Worm (Caenorhabditis elegans) whole organism, early embryonic: ENCODE data around the gene F39E9.6.

ENCODE experiments used
- F13C5.2 ChIP-seq: sonication (generic microtip); optimal IDR thresholded peaks from 2 replicates; lab custom pipeline; 2017; ENCODE audit warnings: mild to moderate bottlenecking, missing genetic modification characterization, inconsistent platforms, missing compliant biosample characterization
- aly-1 ChIP-seq: sonication (generic microtip); optimal IDR thresholded peaks from 2 replicates; lab custom pipeline; 2016; ENCODE audit warnings: missing genetic modification characterization, missing compliant biosample characterization
- ama-1 ChIP-seq: fragments of 150-350 bp; optimal IDR thresholded peaks from 2 replicates; lab custom pipeline; 2014
- ceh-13 ChIP-seq: fragments of 200-800 bp; sonication (Bioruptor generic); optimal IDR thresholded peaks from 2 replicates; lab custom pipeline; 2018; ENCODE audit warnings: mild to moderate bottlenecking, missing genetic modification characterization, missing compliant biosample characterization
- ceh-36 ChIP-seq: sonication (generic microtip); optimal IDR thresholded peaks from 2 replicates; lab custom pipeline; 2016; ENCODE audit warnings: missing genetic modification characterization, inconsistent platforms, missing compliant biosample characterization
- flt-1 ChIP-seq: fragments of 200-800 bp; sonication (Bioruptor generic); IDR thresholded peaks from 2 replicates; pipeline ENCODE4 v1.3.6; 2022; ENCODE audit warnings: missing genetic modification characterization, missing compliant biosample characterization
- hmbx-1 ChIP-seq: sonication (generic microtip); optimal IDR thresholded peaks from 2 replicates; lab custom pipeline; 2016; ENCODE audit warnings: mild to moderate bottlenecking, missing genetic modification characterization, missing compliant biosample characterization
- hmg-4 ChIP-seq: fragments of 200-800 bp; sonication (Bioruptor generic); optimal IDR thresholded peaks from 2 replicates; lab custom pipeline; 2018; ENCODE audit warnings: mild to moderate bottlenecking, missing genetic modification characterization, missing compliant biosample characterization
- hnd-1 ChIP-seq: sonication (generic microtip); optimal IDR thresholded peaks from 2 replicates; lab custom pipeline; 2016; ENCODE audit warnings: missing genetic modification characterization, missing compliant biosample characterization
- pes-1 ChIP-seq: fragments of 200-800 bp; sonication (Bioruptor generic); IDR thresholded peaks from 2 replicates; pipeline ENCODE4 v1.3.6; 2022; ENCODE audit warnings: missing genetic modification reagents, missing genetic modification characterization, missing compliant biosample characterization
- scrt-1 ChIP-seq: fragments of 200-800 bp; sonication (Bioruptor generic); IDR thresholded peaks from 2 replicates; pipeline ENCODE4 v1.3.6; 2022; ENCODE audit warnings: missing genetic modification characterization, missing compliant biosample characterization
- tra-4 ChIP-seq: sonication (generic microtip); optimal IDR thresholded peaks from 2 replicates; lab custom pipeline; 2017; ENCODE audit warnings: missing genetic modification characterization, missing compliant biosample characterization

DNA sequence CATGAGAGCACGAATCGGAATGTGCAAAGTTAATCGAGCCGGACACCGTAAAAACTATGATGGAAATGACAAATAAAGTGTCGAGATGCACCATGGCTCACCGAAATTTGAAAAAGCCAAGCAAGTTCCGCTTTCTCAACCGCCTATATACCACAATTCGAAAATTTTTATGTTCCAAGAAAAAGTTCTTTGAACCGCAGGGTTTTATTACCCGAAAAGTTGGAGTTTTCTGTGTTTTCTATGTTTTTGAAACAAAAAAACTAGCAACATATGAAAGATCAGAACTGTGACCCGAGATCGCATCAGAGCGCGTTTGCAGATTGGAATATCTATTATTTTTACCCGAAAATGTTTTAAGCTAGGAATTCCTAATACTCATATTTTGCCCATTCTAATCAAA, 13.8 kb upstream of the F39E9.6 start, which contains the start of gene Y46D2A.3:
- TF ChIP-seq aly-1 (no peak), tra-4 (no peak), hmg-4 (no peak), hmbx-1 (tag; lab: Kevin White, UChicago) (no peak), ama-1 (lab: Kevin White, UChicago) (no peak), ceh-36 (tag; lab: Kevin White, UChicago) (no peak), scrt-1 (GFP tag; lab: Robert Waterston, UW) (no peak), pes-1 (GFP tag; lab: Robert Waterston, UW) (no peak), flt-1 (GFP tag; lab: Robert Waterston, UW) (no peak), hnd-1 (no peak), F13C5.2 (tag; lab: Kevin White, UChicago) (no peak), ceh-13 (no peak)
